Fruit fly (Drosophila melanogaster) whole organism, prepupa: Measurements from ENCODE around the gene CG16826.

Source experiments
- CG10669 ChIP-seq: fragments of 200-800 bp; sonication (Bioruptor generic); optimal IDR thresholded peaks from 3 replicates; lab custom pipeline; 2018; ENCODE audit warnings: missing biosample characterization, mild to moderate bottlenecking, missing genetic modification characterization, moderate library complexity
- CG34406 ChIP-seq: fragments of 200-800 bp; sonication (Bioruptor generic); optimal IDR thresholded peaks from 3 replicates; lab custom pipeline; 2016; ENCODE audit warnings: missing biosample characterization, missing genetic modification characterization
- CG3919 ChIP-seq: fragments of 200-800 bp; sonication (Bioruptor generic); optimal IDR thresholded peaks from 3 replicates; lab custom pipeline; 2016; ENCODE audit warnings: missing biosample characterization, missing genetic modification characterization
- CG6808 ChIP-seq: fragments of 200-800 bp; sonication (Bioruptor generic); optimal IDR thresholded peaks from 3 replicates; lab custom pipeline; 2017; ENCODE audit warnings: missing biosample characterization, missing genetic modification characterization, mild to moderate bottlenecking, moderate library complexity, missing genetic modification reagents
- CG7368 ChIP-seq: fragments of 200-800 bp; sonication (Bioruptor generic); optimal IDR thresholded peaks from 3 replicates; lab custom pipeline; 2016; ENCODE audit warnings: missing biosample characterization, missing genetic modification characterization
- CG8119 ChIP-seq: fragments of 200-800 bp; sonication (Bioruptor generic); IDR thresholded peaks from 3 replicates; pipeline ENCODE4 v1.3.6; 2022; ENCODE audit warnings: missing biosample characterization, missing genetic modification characterization
- Eip78C ChIP-seq: fragments of 200-800 bp; sonication (Bioruptor generic); peaks from one replicate; lab custom pipeline; 2016; ENCODE audit warnings: missing biosample characterization, missing genetic modification characterization
- Ets96B ChIP-seq: fragments of 200-800 bp; optimal IDR thresholded peaks from 2 replicates; lab custom pipeline; 2019; ENCODE audit warnings: missing biosample characterization, mild to moderate bottlenecking, missing genetic modification characterization, moderate library complexity
- Sox102F ChIP-seq: fragments of 200-800 bp; sonication (Bioruptor generic); optimal IDR thresholded peaks from 2 replicates; lab custom pipeline; 2016; ENCODE audit warnings: missing biosample characterization, mild to moderate bottlenecking, missing genetic modification characterization
- acj6 ChIP-seq: fragments of 200-800 bp; sonication (Bioruptor generic); optimal IDR thresholded peaks from 3 replicates; lab custom pipeline; 2016; ENCODE audit warnings: missing biosample characterization, missing genetic modification characterization
- fd85E ChIP-seq: fragments of 200-800 bp; sonication (Bioruptor generic); optimal IDR thresholded peaks from 3 replicates; lab custom pipeline; 2016; ENCODE audit warnings: missing biosample characterization, missing genetic modification characterization
- salr ChIP-seq, 2 experiments: fragments of 200-800 bp; sonication (Bioruptor generic); optimal IDR thresholded peaks; 3 replicates each; lab custom pipeline; 2016 to 2018; ENCODE audit warnings: missing biosample characterization in 2 of 2, missing genetic modification characterization in 2 of 2, mild to moderate bottlenecking in 1 of 2
- topi ChIP-seq: fragments of 200-800 bp; sonication (Bioruptor generic); optimal IDR thresholded peaks from 3 replicates; lab custom pipeline; 2016; ENCODE audit warnings: missing biosample characterization, missing genetic modification characterization

dm6 chr2L:13354580-13355347 lies 7.2 kb downstream of the CG16826 start, which contains the start of gene CG9395:
- TF ChIP-seq CG6808 (GFP tag; lab: Kevin White, UChicago): no peak
- no peak for TF ChIP-seq CG10669 (GFP tag; lab: Kevin White, UChicago)
- TF ChIP-seq CG8119 (GFP tag; lab: Robert Waterston, UW): no peak
- TF ChIP-seq Eip78C (GFP tag; lab: Kevin White, UChicago): no peak
- TF ChIP-seq CG34406 (GFP tag; lab: Kevin White, UChicago): no peak
- TF ChIP-seq acj6: no peak
- TF ChIP-seq fd85E: no peak
- TF ChIP-seq CG3919: no peak
- no peak for TF ChIP-seq Sox102F (GFP tag; lab: Kevin White, UChicago)
- no peak for TF ChIP-seq CG7368 (GFP tag; lab: Kevin White, UChicago)
- no peak for TF ChIP-seq salr (GFP tag; optimal IDR thresholded peaks at IDR 0.05; lab: Kevin White, UChicago)
- TF ChIP-seq topi (GFP tag; lab: Kevin White, UChicago): no peak
- TF ChIP-seq Ets96B (tag; lab: Kevin White, UChicago): no peak
